Worm (Caenorhabditis elegans): ENCODE results near the gene ZC190.8.

Gene ZC190.8

ce11 chrV:8658577-8659362 is 28.8 kb downstream of the ZC190.8 start (continued):
- TF ChIP-seq ceh-32 (tag; optimal IDR thresholded peaks at IDR 0.05; ENCODE audit: poor library complexity) (no peak), nhr-28 (tag; optimal IDR thresholded peaks at IDR 0.05) (peak; percentile 26), Y48G9A.11 (GFP tag; IDR thresholded peaks at IDR 0.05) (no peak), gei-8 (GFP tag; optimal IDR thresholded peaks at IDR 0.05) (peak; percentile 0), aha-1 (tag) (peak; percentile 56), dmd-6 (GFP tag; IDR thresholded peaks at IDR 0.05) (peak; percentile 85), T20F7.1 (GFP tag; optimal IDR thresholded peaks at IDR 0.05) (no peak), hif-1 (tag; optimal IDR thresholded peaks at IDR 0.05) (no peak), duxl-1 (tag; optimal IDR thresholded peaks at IDR 0.05; ENCODE audit: poor library complexity) (no peak), fkh-10 (GFP tag; optimal IDR thresholded peaks at IDR 0.05) (no peak), nhr-6 (tag; optimal IDR thresholded peaks at IDR 0.05) (no peak), snpc-4 (tag; optimal IDR thresholded peaks at IDR 0.05) (no peak), nhr-42 (GFP tag; IDR thresholded peaks at IDR 0.05) (no peak), ceh-20 (GFP tag; IDR thresholded peaks at IDR 0.05) (peak; percentile 57; the same call in 1 of the 2 replicates), spr-1 (tag; optimal IDR thresholded peaks at IDR 0.05) (no peak), zfp-3 (GFP tag; conservative IDR thresholded peaks at IDR 0.05) (no peak), ctbp-1 (GFP tag; IDR thresholded peaks at IDR 0.05) (no peak), zfp-2 (tag; optimal IDR thresholded peaks at IDR 0.05) (no peak), dmd-9 (GFP tag; IDR thresholded peaks at IDR 0.05) (no peak), mes-2 (tag; optimal IDR thresholded peaks at IDR 0.05; ENCODE audit: poor library complexity, severe bottlenecking) (no peak), hlh-11 (tag; optimal IDR thresholded peaks at IDR 0.05) (peak; percentile 79), nhr-48 (tag; optimal IDR thresholded peaks at IDR 0.05) (peak; percentile 14), ztf-7 (tag; optimal IDR thresholded peaks at IDR 0.05) (no peak), dpl-1 (GFP tag; optimal IDR thresholded peaks at IDR 0.05) (no peak), ceh-82 (tag; optimal IDR thresholded peaks at IDR 0.05) (no peak), nhr-102 (tag; optimal IDR thresholded peaks at IDR 0.05) (no peak), nhr-11 (tag; optimal IDR thresholded peaks at IDR 0.05) (peak; percentile 42), snpc-1.2 (GFP tag; IDR thresholded peaks at IDR 0.05) (no peak), cey-2 (tag; optimal IDR thresholded peaks at IDR 0.05; ENCODE audit: borderline replicate concordance, insufficient read depth) (no peak)

ce11 chrV:8657911-8658310 is 29.7 kb downstream of the ZC190.8 start:
- TF ChIP-seq arid-1 (GFP tag; conservative IDR thresholded peaks at IDR 0.05) (no peak), ceh-44 (GFP tag; IDR thresholded peaks at IDR 0.05) (no peak), nhr-77 (tag; optimal IDR thresholded peaks at IDR 0.05) (no peak), F37D6.2 (tag; optimal IDR thresholded peaks at IDR 0.05) (no peak), nhr-111 (GFP tag; optimal IDR thresholded peaks at IDR 0.05) (no peak), mep-1 (tag; optimal IDR thresholded peaks at IDR 0.05) (no peak), sdz-12 (GFP tag; optimal IDR thresholded peaks at IDR 0.05) (no peak), nhr-28 (tag; optimal IDR thresholded peaks at IDR 0.05) (peak; percentile 7), F44E2.7 (GFP tag; IDR thresholded peaks at IDR 0.05) (no peak), lir-3 (tag; optimal IDR thresholded peaks at IDR 0.05) (no peak), T26A8.4 (GFP tag; IDR thresholded peaks at IDR 0.05) (no peak), dmd-9 (GFP tag; IDR thresholded peaks at IDR 0.05) (no peak), ztf-11 (tag; optimal IDR thresholded peaks at IDR 0.05) (no peak), hlh-11 (tag; optimal IDR thresholded peaks at IDR 0.05) (no peak), Y105C5A.15 (GFP tag; IDR thresholded peaks at IDR 0.05) (no peak), egl-43 (GFP tag; IDR thresholded peaks at IDR 0.05) (no peak), daf-19 (GFP tag; conservative IDR thresholded peaks at IDR 0.05) (no peak), daf-12 (tag; optimal IDR thresholded peaks at IDR 0.05) (no peak), mdl-1 (tag; optimal IDR thresholded peaks at IDR 0.05) (no peak), ama-1 (optimal IDR thresholded peaks at IDR 0.05) (no peak), php-3 (GFP tag; IDR thresholded peaks at IDR 0.05) (no peak), D1046.2 (GFP tag; IDR thresholded peaks at IDR 0.05) (no peak), unc-62 (GFP tag; optimal IDR thresholded peaks at IDR 0.05 in 1 of 2) (no peak), unc-62 (tag; optimal IDR thresholded peaks at IDR 0.05) (no peak), nhr-25 (tag; optimal IDR thresholded peaks at IDR 0.05; ENCODE audit: borderline replicate concordance, insufficient read depth) (no peak)
